Fruit fly (Drosophila melanogaster) whole organism, embryonic: Measurements from ENCODE around the gene NitFhit.

Experiments
- CG10462 ChIP-seq: fragments of 200-800 bp; sonication (Bioruptor generic); optimal IDR thresholded peaks from 2 replicates; lab custom pipeline; 2016; ENCODE audit warnings: missing biosample characterization, missing genetic modification characterization
- CG11723 ChIP-seq: fragments of 200-800 bp; sonication (Bioruptor generic); optimal IDR thresholded peaks from 2 replicates; lab custom pipeline; 2017; ENCODE audit warnings: missing biosample characterization, mild to moderate bottlenecking, missing genetic modification characterization
- CG13624 ChIP-seq: fragments of 200-800 bp; sonication (Bioruptor generic); optimal IDR thresholded peaks from 2 replicates; lab custom pipeline; 2016; ENCODE audit warnings: missing biosample characterization, missing genetic modification characterization
- CG14441 ChIP-seq: fragments of 200-800 bp; sonication (Bioruptor generic); IDR thresholded peaks from 2 replicates; pipeline ENCODE4 v1.3.6; 2022; ENCODE audit warnings: missing biosample characterization, missing genetic modification characterization
- CG14860 ChIP-seq: fragments of 200-800 bp; sonication (Bioruptor generic); IDR thresholded peaks from 3 replicates; pipeline ENCODE4 v1.3.6; 2022; ENCODE audit warnings: missing biosample characterization, missing genetic modification characterization; ENCODE audit not compliant: partially characterized antibody
- CG15073 ChIP-seq: fragments of 200-800 bp; sonication (Bioruptor generic); optimal IDR thresholded peaks from 2 replicates; lab custom pipeline; 2016; ENCODE audit warnings: missing biosample characterization, missing genetic modification characterization
- CG15479 ChIP-seq: fragments of 200-800 bp; sonication (Bioruptor generic); optimal IDR thresholded peaks from 3 replicates; lab custom pipeline; 2019; ENCODE audit warnings: missing biosample characterization, mild to moderate bottlenecking, missing genetic modification characterization, moderate library complexity
- CG15696 ChIP-seq: fragments of 200-800 bp; sonication (Bioruptor generic); optimal IDR thresholded peaks from 2 replicates; lab custom pipeline; 2019; ENCODE audit warnings: missing biosample characterization, mild to moderate bottlenecking, missing genetic modification characterization, moderate library complexity
- CG1603 ChIP-seq: fragments of 200-800 bp; sonication (Bioruptor generic); optimal IDR thresholded peaks from 2 replicates; lab custom pipeline; 2019; ENCODE audit warnings: missing biosample characterization, mild to moderate bottlenecking, missing genetic modification characterization, moderate library complexity
- CG1792 ChIP-seq: fragments of 200-800 bp; sonication (Bioruptor generic); optimal IDR thresholded peaks from 2 replicates; lab custom pipeline; 2016; ENCODE audit warnings: missing biosample characterization, missing genetic modification characterization
- CG1832 ChIP-seq: fragments of 200-800 bp; sonication (Bioruptor generic); optimal IDR thresholded peaks from 2 replicates; lab custom pipeline; 2017; ENCODE audit warnings: missing biosample characterization, mild to moderate bottlenecking, missing genetic modification characterization, inconsistent platforms
- CG2120 ChIP-seq: fragments of 200-800 bp; sonication (Bioruptor generic); optimal IDR thresholded peaks from 3 replicates; lab custom pipeline; 2016; ENCODE audit warnings: missing biosample characterization, missing genetic modification characterization
- CG2712 ChIP-seq: fragments of 200-800 bp; optimal IDR thresholded peaks from 3 replicates; lab custom pipeline; 2019; ENCODE audit warnings: missing biosample characterization, mild to moderate bottlenecking, missing genetic modification characterization, moderate library complexity
- CG30020 ChIP-seq: fragments of 200-800 bp; optimal IDR thresholded peaks from 2 replicates; lab custom pipeline; 2019; ENCODE audit warnings: missing biosample characterization, mild to moderate bottlenecking, missing genetic modification characterization, moderate library complexity
- CG3163 ChIP-seq: fragments of 200-800 bp; sonication (Bioruptor generic); optimal IDR thresholded peaks from 3 replicates; lab custom pipeline; 2016; ENCODE audit warnings: missing biosample characterization, missing genetic modification characterization
- CG4424 ChIP-seq: fragments of 200-800 bp; sonication (Bioruptor generic); optimal IDR thresholded peaks from 3 replicates; lab custom pipeline; 2016; ENCODE audit warnings: missing biosample characterization, missing genetic modification characterization
- CG4617 ChIP-seq: fragments of 200-800 bp; sonication (Bioruptor generic); optimal IDR thresholded peaks from 3 replicates; lab custom pipeline; 2016; ENCODE audit warnings: missing biosample characterization, missing genetic modification characterization, borderline replicate concordance
- CG4854 ChIP-seq: fragments of 200-800 bp; sonication (Bioruptor generic); optimal IDR thresholded peaks from 2 replicates; lab custom pipeline; 2016; ENCODE audit warnings: missing biosample characterization, missing genetic modification characterization, inconsistent platforms
- CG8388 ChIP-seq: fragments of 200-800 bp; sonication (Bioruptor generic); optimal IDR thresholded peaks from 2 replicates; lab custom pipeline; 2019; ENCODE audit warnings: missing biosample characterization, mild to moderate bottlenecking, missing genetic modification characterization, moderate library complexity
- CG8765 ChIP-seq: fragments of 200-800 bp; sonication (Bioruptor generic); IDR thresholded peaks from 2 replicates; pipeline ENCODE4 v1.3.6; 2022; ENCODE audit warnings: missing biosample characterization, missing genetic modification characterization
- CG9876 ChIP-seq: fragments of 200-800 bp; sonication (Bioruptor generic); optimal IDR thresholded peaks from 2 replicates; lab custom pipeline; 2016; ENCODE audit warnings: missing biosample characterization, missing genetic modification characterization
- Camta ChIP-seq: fragments of 200-800 bp; sonication (Bioruptor generic); optimal IDR thresholded peaks from 2 replicates; lab custom pipeline; 2016; ENCODE audit warnings: missing biosample characterization, missing genetic modification characterization
- CrebB ChIP-seq: fragments of 200-800 bp; sonication (Bioruptor generic); optimal IDR thresholded peaks from 3 replicates; lab custom pipeline; 2018; ENCODE audit warnings: missing biosample characterization, mild to moderate bottlenecking, missing genetic modification characterization
- D19B ChIP-seq: fragments of 200-800 bp; sonication (Bioruptor generic); optimal IDR thresholded peaks from 2 replicates; lab custom pipeline; 2017; ENCODE audit warnings: missing biosample characterization, mild to moderate bottlenecking, missing genetic modification characterization
- Dip2 ChIP-seq: fragments of 200-800 bp; sonication (Bioruptor generic); IDR thresholded peaks from 2 replicates; pipeline ENCODE4 v1.3.6; 2022; ENCODE audit warnings: missing biosample characterization, missing genetic modification characterization
- Gug ChIP-seq: fragments of 200-800 bp; sonication (Bioruptor generic); IDR thresholded peaks from 4 replicates; pipeline ENCODE4 v1.3.6; 2022; ENCODE audit warnings: missing biosample characterization, missing genetic modification characterization
- HHEX ChIP-seq: fragments of 200-800 bp; sonication (Bioruptor generic); optimal IDR thresholded peaks from 3 replicates; lab custom pipeline; 2017; ENCODE audit warnings: missing biosample characterization, mild to moderate bottlenecking, missing genetic modification characterization, missing genetic modification reagents
- Hr3 ChIP-seq: fragments of 200-800 bp; sonication (Bioruptor generic); optimal IDR thresholded peaks from 3 replicates; lab custom pipeline; 2016; ENCODE audit warnings: missing biosample characterization, missing genetic modification characterization
- Hr51 ChIP-seq, 2 experiments: fragments of 200-800 bp; sonication (Bioruptor generic); optimal IDR thresholded peaks; 2 replicates in 1 of 2; 3 replicates in 1 of 2; lab custom pipeline; 2016 to 2018; ENCODE audit warnings: missing biosample characterization in 2 of 2, missing genetic modification characterization in 2 of 2, mild to moderate bottlenecking in 1 of 2, moderate library complexity in 1 of 2
- Jarid2 ChIP-seq: fragments of 200-800 bp; sonication (Bioruptor generic); optimal IDR thresholded peaks from 3 replicates; lab custom pipeline; 2017; ENCODE audit warnings: mild to moderate bottlenecking, missing biosample characterization, missing genetic modification reagents, missing genetic modification characterization
- MTF-1 ChIP-seq: fragments of 200-800 bp; sonication (Bioruptor generic); optimal IDR thresholded peaks from 2 replicates; lab custom pipeline; 2018; ENCODE audit warnings: missing biosample characterization, mild to moderate bottlenecking, missing genetic modification characterization, borderline replicate concordance
- Sox100B ChIP-seq: fragments of 200-800 bp; sonication (Bioruptor generic); optimal IDR thresholded peaks from 3 replicates; lab custom pipeline; 2018; ENCODE audit warnings: missing biosample characterization, mild to moderate bottlenecking, missing genetic modification characterization
- ab ChIP-seq: fragments of 200-800 bp; sonication (Bioruptor generic); optimal IDR thresholded peaks from 2 replicates; lab custom pipeline; 2016; ENCODE audit warnings: missing biosample characterization, missing genetic modification characterization
- bbx ChIP-seq: fragments of 200-800 bp; sonication (Bioruptor generic); IDR thresholded peaks from 2 replicates; pipeline ENCODE4 v1.3.6; 2022; ENCODE audit warnings: missing biosample characterization, missing genetic modification characterization; ENCODE audit not compliant: partially characterized antibody
- br ChIP-seq: fragments of >200 bp; optimal IDR thresholded peaks from 2 replicates; lab custom pipeline; 2017
- dmrt11E ChIP-seq: fragments of 200-800 bp; sonication (Bioruptor generic); optimal IDR thresholded peaks from 3 replicates; lab custom pipeline; 2018; ENCODE audit warnings: missing biosample characterization, mild to moderate bottlenecking, missing genetic modification characterization, moderate library complexity
- fd3F ChIP-seq: fragments of 200-800 bp; sonication (Bioruptor generic); optimal IDR thresholded peaks from 2 replicates; lab custom pipeline; 2018; ENCODE audit warnings: missing biosample characterization, mild to moderate bottlenecking, missing genetic modification characterization, moderate library complexity
- grau ChIP-seq: fragments of 200-800 bp; optimal IDR thresholded peaks from 3 replicates; lab custom pipeline; 2019; ENCODE audit warnings: missing biosample characterization, mild to moderate bottlenecking, missing genetic modification characterization, moderate library complexity
- gsb ChIP-seq: fragments of 200-800 bp; sonication (Bioruptor generic); IDR thresholded peaks from 2 replicates; pipeline ENCODE4 v1.3.6; 2022; ENCODE audit warnings: missing biosample characterization, missing genetic modification characterization
- gsb-n ChIP-seq: fragments of 200-800 bp; sonication (Bioruptor generic); optimal IDR thresholded peaks from 3 replicates; lab custom pipeline; 2018; ENCODE audit warnings: missing biosample characterization, mild to moderate bottlenecking, missing genetic modification characterization
- gt ChIP-seq: fragments of 200-800 bp; sonication (Bioruptor generic); IDR thresholded peaks from 2 replicates; pipeline ENCODE4 v1.3.6; 2022; ENCODE audit warnings: missing biosample characterization, missing genetic modification characterization
- her ChIP-seq: fragments of 200-800 bp; sonication (Bioruptor generic); optimal IDR thresholded peaks from 2 replicates; lab custom pipeline; 2016; ENCODE audit warnings: missing biosample characterization, missing genetic modification characterization
- kah ChIP-seq: fragments of 200-800 bp; sonication (Bioruptor generic); optimal IDR thresholded peaks from 2 replicates; lab custom pipeline; 2018; ENCODE audit warnings: missing biosample characterization, mild to moderate bottlenecking, missing genetic modification characterization
- kni ChIP-seq: fragments of 200-800 bp; sonication (Bioruptor generic); optimal IDR thresholded peaks from 3 replicates; lab custom pipeline; 2017; ENCODE audit warnings: mild to moderate bottlenecking, missing biosample characterization, missing genetic modification reagents, missing genetic modification characterization
- lola ChIP-seq, 3 experiments: fragments of >200 bp in 2 of 3; fragments of 200-800 bp in 1 of 3; sonication (Bioruptor generic) in 1 of 3; optimal IDR thresholded peaks; 2 replicates each; lab custom pipeline; 2017 to 2019; ENCODE audit warnings: missing biosample characterization in 3 of 3, missing genetic modification characterization in 3 of 3, mild to moderate bottlenecking in 1 of 3, moderate library complexity in 1 of 3
- sc ChIP-seq, 3 experiments: fragments of >200 bp in 2 of 3; fragments of 200-800 bp in 1 of 3; sonication (Bioruptor generic) in 1 of 3; optimal IDR thresholded peaks; 2 replicates in 2 of 3; 3 replicates in 1 of 3; lab custom pipeline; 2017; ENCODE audit warnings: mild to moderate bottlenecking in 1 of 3, missing biosample characterization in 1 of 3, missing genetic modification characterization in 1 of 3, missing genetic modification reagents in 1 of 3
- tna ChIP-seq: fragments of 200-800 bp; sonication (Bioruptor generic); IDR thresholded peaks from 2 replicates; pipeline ENCODE4 v1.3.6; 2022; ENCODE audit warnings: missing biosample characterization, missing genetic modification characterization; ENCODE audit not compliant: partially characterized antibody

NitFhit gene

DNA sequence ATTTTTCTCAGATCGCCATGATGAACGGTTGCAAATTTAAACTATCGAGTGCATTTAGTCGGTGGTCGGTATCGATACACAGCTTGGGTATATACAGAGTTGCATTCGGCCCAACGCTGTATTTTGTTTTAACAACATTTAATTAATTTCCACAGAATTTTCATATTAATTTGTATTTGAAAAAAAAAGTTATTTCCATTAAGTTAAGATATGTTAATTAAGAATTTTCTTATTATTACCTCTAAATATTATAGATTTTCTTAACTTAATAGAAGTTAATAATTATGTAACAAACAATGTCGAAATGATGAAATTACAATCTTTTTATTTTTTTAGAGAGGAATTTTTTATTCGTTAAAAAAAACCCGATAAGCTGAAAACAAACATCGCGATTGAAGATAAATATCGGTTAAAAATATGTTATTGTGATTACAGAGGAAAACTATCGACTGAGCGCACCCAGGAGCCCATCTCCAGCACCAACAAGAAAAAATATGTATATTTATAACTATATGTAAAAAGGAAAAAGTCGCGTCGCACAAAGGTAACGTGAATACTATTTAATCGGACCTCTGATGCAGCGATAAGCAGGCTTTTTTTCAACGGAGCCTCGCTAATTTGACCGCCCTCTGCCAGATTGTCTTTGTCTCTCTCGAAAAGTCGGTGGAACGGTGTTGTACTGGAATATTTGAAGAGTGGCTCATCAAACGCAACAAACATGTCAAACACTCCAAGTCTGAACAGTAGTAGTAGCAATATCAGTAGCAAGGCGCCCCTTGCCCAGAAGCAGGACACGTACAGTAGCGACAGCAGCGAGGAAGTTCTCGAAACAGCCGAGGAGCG lies 3.6 kb upstream of the NitFhit start, which contains the start of the genes rno and mri:
Gene rno, minus strand, starts transcription at position 9 of the 843 bp plus-strand sequence.
Gene mri, plus strand, starts transcription at position 421 of the 843 bp plus-strand sequence.
- TF ChIP-seq Camta, result no peak
- no peak for TF ChIP-seq D19B (GFP tag; lab: Kevin White, UChicago)
- TF ChIP-seq grau (tag; lab: Kevin White, UChicago), result peak; percentile 77
- TF ChIP-seq CG1832 (GFP tag; lab: Kevin White, UChicago), result no peak
- TF ChIP-seq CG15696 (tag; lab: Kevin White, UChicago), result peak; percentile 71
- peak; percentile 83 for TF ChIP-seq CG30020 (tag; lab: Kevin White, UChicago)
- TF ChIP-seq CG8388 (GFP tag; lab: Kevin White, UChicago), result peak; percentile 64
- peak; percentile 67 for TF ChIP-seq CG2120 (GFP tag; lab: Kevin White, UChicago)
- no peak for TF ChIP-seq CG4854 (GFP tag; lab: Kevin White, UChicago)
- peak; percentile 37 for TF ChIP-seq CG8765 (GFP tag; lab: Robert Waterston, UW)
- TF ChIP-seq bbx (GFP tag; lab: Robert Waterston, UW), result peak; percentile 95
- peak; percentile 78 for TF ChIP-seq CG14441 (GFP tag; lab: Robert Waterston, UW)
- no peak for TF ChIP-seq kah (GFP tag; lab: Kevin White, UChicago)
- peak; percentile 58; the same call in 3 of the 4 replicates for TF ChIP-seq Gug
- TF ChIP-seq lola (GFP tag; optimal IDR thresholded peaks at IDR 0.05; lab: Kevin White, UChicago), result peak in 1 of 3 experiments; percentile 83
- TF ChIP-seq br (lab: Kevin White, UChicago), result no peak
- TF ChIP-seq kni (GFP tag; lab: Kevin White, UChicago), result no peak
- peak; percentile 93 for TF ChIP-seq CG14860 (GFP tag; lab: Robert Waterston, UW)
- TF ChIP-seq CG11723 (GFP tag; lab: Kevin White, UChicago), result no peak
- peak; percentile 90 for TF ChIP-seq tna (GFP tag; lab: Robert Waterston, UW)
- no peak for TF ChIP-seq sc (optimal IDR thresholded peaks at IDR 0.05; lab: Kevin White, UChicago)
- peak; percentile 13 for TF ChIP-seq sc (GFP tag; optimal IDR thresholded peaks at IDR 0.05; lab: Kevin White, UChicago)
- no peak for TF ChIP-seq gt (GFP tag; lab: Robert Waterston, UW)
- TF ChIP-seq CG15073 (GFP tag; lab: Kevin White, UChicago), result no peak
- peak; percentile 9 to 81 for TF ChIP-seq Hr51 (GFP tag; optimal IDR thresholded peaks at IDR 0.05; lab: Kevin White, UChicago)
- TF ChIP-seq CrebB (tag; lab: Kevin White, UChicago), result peak; percentile 13
- peak; percentile 80 for TF ChIP-seq Hr3 (GFP tag; lab: Kevin White, UChicago)
- TF ChIP-seq gsb-n (tag; lab: Kevin White, UChicago), result peak; percentile 78
- no peak for TF ChIP-seq MTF-1 (GFP tag; lab: Kevin White, UChicago)
- TF ChIP-seq her (GFP tag; lab: Kevin White, UChicago), result no peak
- TF ChIP-seq Sox100B, result no peak
- peak; percentile 76 for TF ChIP-seq dmrt11E (tag; lab: Kevin White, UChicago)
- no peak for TF ChIP-seq Jarid2
- TF ChIP-seq ab (GFP tag; lab: Kevin White, UChicago), result no peak
- peak; percentile 58 for TF ChIP-seq HHEX (GFP tag; lab: Kevin White, UChicago)
- peak; percentile 60 for TF ChIP-seq CG4424 (GFP tag; lab: Kevin White, UChicago)
- TF ChIP-seq CG1603, result peak; percentile 57
- no peak for TF ChIP-seq CG1792 (GFP tag; lab: Kevin White, UChicago)
- peak; percentile 86 for TF ChIP-seq CG2712 (tag; lab: Kevin White, UChicago)
- no peak for TF ChIP-seq gsb
- TF ChIP-seq fd3F (GFP tag; lab: Kevin White, UChicago), result peak; percentile 64
- TF ChIP-seq CG13624 (GFP tag; lab: Kevin White, UChicago), result no peak
- TF ChIP-seq Dip2 (GFP tag; lab: Robert Waterston, UW), result no peak
- TF ChIP-seq CG15479 (GFP tag; lab: Kevin White, UChicago), result no peak
- no peak for TF ChIP-seq CG9876 (GFP tag; lab: Kevin White, UChicago)
- peak; percentile 58 for TF ChIP-seq CG4617
- no peak for TF ChIP-seq CG3163 (GFP tag; lab: Kevin White, UChicago)
- TF ChIP-seq CG10462 (GFP tag; lab: Kevin White, UChicago), result peak; percentile 50
